Worm (Caenorhabditis elegans) whole organism, young adult: ENCODE results near the gene Y41D4A.3.

Experiments used
- B0019.2 ChIP-seq: fragments of 200-800 bp; sonication (Bioruptor generic); conservative IDR thresholded peaks from 2 replicates; pipeline ENCODE4 v1.3.6; 2022; ENCODE audit warnings: missing genetic modification reagents, missing genetic modification characterization, missing compliant biosample characterization
- B0035.1 ChIP-seq: sonication (generic microtip); optimal IDR thresholded peaks from 2 replicates; lab custom pipeline; 2016; ENCODE audit warnings: missing genetic modification characterization, mild to moderate bottlenecking, missing compliant biosample characterization, missing genotype, missing genetic modification reagents
- B0261.1 ChIP-seq: sonication (generic microtip); optimal IDR thresholded peaks from 2 replicates; lab custom pipeline; 2016; ENCODE audit warnings: mild to moderate bottlenecking, missing genetic modification characterization, moderate library complexity, missing compliant biosample characterization
- C17E4.6 ChIP-seq: fragments of 200-800 bp; sonication (Bioruptor generic); IDR thresholded peaks from 2 replicates; pipeline ENCODE4 v1.3.6; 2022; ENCODE audit warnings: missing genetic modification reagents, missing genetic modification characterization, missing compliant biosample characterization
- D2030.7 ChIP-seq: fragments of 200-800 bp; sonication (Bioruptor generic); IDR thresholded peaks from 2 replicates; pipeline ENCODE4 v1.3.6; 2022; ENCODE audit warnings: missing genetic modification reagents, missing genetic modification characterization, missing compliant biosample characterization
- F39B2.1 ChIP-seq: fragments of 200-800 bp; sonication (Bioruptor generic); IDR thresholded peaks from 2 replicates; pipeline ENCODE4 v1.3.6; 2022; ENCODE audit warnings: missing genetic modification reagents, missing genetic modification characterization, missing compliant biosample characterization
- F55B11.4 ChIP-seq: sonication (generic microtip); optimal IDR thresholded peaks from 2 replicates; lab custom pipeline; 2016; ENCODE audit warnings: missing compliant biosample characterization, missing genetic modification characterization, borderline replicate concordance; ENCODE audit not compliant: insufficient read depth
- F57C9.4 ChIP-seq: sonication (generic microtip); optimal IDR thresholded peaks from 2 replicates; lab custom pipeline; 2017; ENCODE audit warnings: mild to moderate bottlenecking, missing genetic modification characterization, missing compliant biosample characterization
- K12H6.12 ChIP-seq: fragments of 200-800 bp; sonication (Bioruptor generic); optimal IDR thresholded peaks from 2 replicates; lab custom pipeline; 2018; ENCODE audit warnings: mild to moderate bottlenecking, missing genetic modification characterization, missing compliant biosample characterization
- T26A5.8 ChIP-seq: sonication (generic microtip); optimal IDR thresholded peaks from 2 replicates; lab custom pipeline; 2016; ENCODE audit warnings: missing genetic modification characterization, missing compliant biosample characterization
- akir-1 ChIP-seq: fragments of 200-800 bp; sonication (Bioruptor generic); optimal IDR thresholded peaks from 2 replicates; lab custom pipeline; 2018; ENCODE audit warnings: mild to moderate bottlenecking, missing genetic modification characterization, moderate library complexity, missing compliant biosample characterization
- aptf-2 ChIP-seq: fragments of 200-800 bp; sonication (Bioruptor generic); conservative IDR thresholded peaks from 2 replicates; pipeline ENCODE4 v1.3.6; 2022; ENCODE audit warnings: missing genetic modification reagents, missing genetic modification characterization, missing compliant biosample characterization
- aptf-3 ChIP-seq: fragments of 200-800 bp; sonication (Bioruptor generic); IDR thresholded peaks from 2 replicates; pipeline ENCODE4 v1.3.6; 2022; ENCODE audit warnings: missing genetic modification characterization, missing compliant biosample characterization
- atf-7 ChIP-seq: sonication (generic microtip); optimal IDR thresholded peaks from 2 replicates; lab custom pipeline; 2017; ENCODE audit warnings: mild to moderate bottlenecking, missing genetic modification characterization, missing compliant biosample characterization
- athp-1 ChIP-seq: sonication (generic microtip); optimal IDR thresholded peaks from 2 replicates; lab custom pipeline; 2017; ENCODE audit warnings: mild to moderate bottlenecking, missing genetic modification characterization, missing compliant biosample characterization
- attf-3 ChIP-seq: fragments of 200-800 bp; sonication (Bioruptor generic); conservative IDR thresholded peaks from 2 replicates; pipeline ENCODE4 v1.3.6; 2022; ENCODE audit warnings: missing genetic modification reagents, missing genetic modification characterization, missing compliant biosample characterization
- attf-6 ChIP-seq: fragments of 200-800 bp; sonication (Bioruptor generic); IDR thresholded peaks from 2 replicates; pipeline ENCODE4 v1.3.6; 2022; ENCODE audit warnings: missing genetic modification reagents, missing genetic modification characterization, missing compliant biosample characterization
- dox-1 ChIP-seq: fragments of 200-800 bp; sonication (Bioruptor generic); IDR thresholded peaks from 2 replicates; pipeline ENCODE4 v1.3.6; 2022; ENCODE audit warnings: missing genetic modification reagents, missing genetic modification characterization, missing compliant biosample characterization
- efl-1 ChIP-seq: fragments of 150-350 bp; optimal IDR thresholded peaks from 2 replicates; lab custom pipeline; 2014; ENCODE audit warnings: missing biosample characterization, missing genetic modification reagents, missing genetic modification characterization
- egl-18 ChIP-seq: fragments of 200-800 bp; sonication (Bioruptor generic); IDR thresholded peaks from 2 replicates; pipeline ENCODE4 v1.3.6; 2022; ENCODE audit warnings: missing genetic modification reagents, missing genetic modification characterization, missing compliant biosample characterization
- fkh-3 ChIP-seq: sonication (generic microtip); optimal IDR thresholded peaks from 2 replicates; lab custom pipeline; 2016; ENCODE audit warnings: mild to moderate bottlenecking, missing genetic modification characterization, missing compliant biosample characterization
- gei-17 ChIP-seq: fragments of 200-800 bp; sonication (Bioruptor generic); optimal IDR thresholded peaks from 2 replicates; lab custom pipeline; 2018; ENCODE audit warnings: mild to moderate bottlenecking, missing genetic modification characterization, missing compliant biosample characterization
- him-1 ChIP-seq: sonication (generic microtip); optimal IDR thresholded peaks from 2 replicates; lab custom pipeline; 2016; ENCODE audit warnings: missing genotype, missing genetic modification reagents, missing genetic modification characterization, missing compliant biosample characterization
- hlh-26 ChIP-seq: fragments of 200-800 bp; sonication (Bioruptor generic); conservative IDR thresholded peaks from 2 replicates; pipeline ENCODE4 v1.3.6; 2022; ENCODE audit warnings: missing genetic modification reagents, missing genetic modification characterization, missing compliant biosample characterization
- hmg-1.2 ChIP-seq: fragments of 200-800 bp; sonication (Bioruptor generic); IDR thresholded peaks from 2 replicates; pipeline ENCODE4 v1.3.6; 2022; ENCODE audit warnings: missing genetic modification reagents, missing genetic modification characterization, missing compliant biosample characterization
- hmg-20 ChIP-seq: fragments of 200-800 bp; sonication (Bioruptor generic); IDR thresholded peaks from 2 replicates; pipeline ENCODE4 v1.3.6; 2022; ENCODE audit warnings: missing genetic modification reagents, missing genetic modification characterization, missing compliant biosample characterization
- lag-1 ChIP-seq: fragments of 200-800 bp; sonication (Bioruptor generic); IDR thresholded peaks from 2 replicates; pipeline ENCODE4 v1.3.6; 2022; ENCODE audit warnings: missing genetic modification reagents, missing genetic modification characterization, missing compliant biosample characterization
- let-526 ChIP-seq: fragments of 200-800 bp; sonication (Bioruptor generic); IDR thresholded peaks from 2 replicates; pipeline ENCODE4 v1.3.6; 2022; ENCODE audit warnings: missing genetic modification reagents, missing genetic modification characterization, missing compliant biosample characterization
- let-607 ChIP-seq, 2 experiments: fragments of 200-800 bp in 1 of 2; sonication (Bioruptor generic) in 1 of 2; sonication (generic microtip) in 1 of 2; optimal IDR thresholded peaks; 2 replicates each; lab custom pipeline; 2016 to 2018; ENCODE audit warnings: mild to moderate bottlenecking in 2 of 2, missing compliant biosample characterization in 2 of 2, missing genetic modification characterization in 2 of 2, moderate library complexity in 2 of 2, missing genotype in 1 of 2
- lin-35 ChIP-seq, 3 experiments: fragments of 150-350 bp in 2 of 3; sonication (generic microtip) in 1 of 3; optimal IDR thresholded peaks; 2 replicates each; lab custom pipeline; 2014 to 2018; ENCODE audit warnings: missing biosample characterization in 3 of 3, missing genetic modification characterization in 3 of 3, missing genetic modification reagents in 3 of 3
- lir-1 ChIP-seq: fragments of 200-800 bp; sonication (Bioruptor generic); conservative IDR thresholded peaks from 2 replicates; pipeline ENCODE4 v1.3.6; 2022; ENCODE audit warnings: missing genetic modification reagents, missing genetic modification characterization, missing compliant biosample characterization
- madf-10 ChIP-seq: sonication (generic microtip); optimal IDR thresholded peaks from 2 replicates; lab custom pipeline; 2016; ENCODE audit warnings: mild to moderate bottlenecking, missing genetic modification characterization, missing compliant biosample characterization
- madf-6 ChIP-seq: fragments of 200-800 bp; sonication (Bioruptor generic); IDR thresholded peaks from 2 replicates; pipeline ENCODE4 v1.3.6; 2022; ENCODE audit warnings: missing genetic modification reagents, missing genetic modification characterization, missing compliant biosample characterization
- mxl-1 ChIP-seq: sonication (generic microtip); optimal IDR thresholded peaks from 2 replicates; lab custom pipeline; 2016; ENCODE audit warnings: missing genetic modification characterization, missing compliant biosample characterization
- nfyb-1 ChIP-seq: fragments of 200-800 bp; sonication (Bioruptor generic); IDR thresholded peaks from 2 replicates; pipeline ENCODE4 v1.3.6; 2022; ENCODE audit warnings: missing genetic modification reagents, missing genetic modification characterization, missing compliant biosample characterization
- nhr-120 ChIP-seq: fragments of 200-800 bp; sonication (Bioruptor generic); IDR thresholded peaks from 2 replicates; pipeline ENCODE4 v1.3.6; 2022; ENCODE audit warnings: missing genetic modification characterization, missing compliant biosample characterization
- nhr-27 ChIP-seq: fragments of 200-800 bp; sonication (Bioruptor generic); optimal IDR thresholded peaks from 2 replicates; lab custom pipeline; 2018; ENCODE audit warnings: mild to moderate bottlenecking, missing genetic modification characterization, moderate library complexity, missing compliant biosample characterization
- rec-8 ChIP-seq, 2 experiments: sonication (generic microtip); optimal IDR thresholded peaks; 2 replicates each; lab custom pipeline; 2016; ENCODE audit warnings: mild to moderate bottlenecking in 2 of 2, missing genetic modification characterization in 2 of 2, missing genetic modification reagents in 2 of 2, missing genotype in 2 of 2, missing biosample characterization in 1 of 2, missing compliant biosample characterization in 1 of 2, moderate library complexity in 1 of 2
- snpc-1.3 ChIP-seq: sonication (generic microtip); optimal IDR thresholded peaks from 2 replicates; lab custom pipeline; 2017; ENCODE audit warnings: missing genetic modification characterization, mild to moderate bottlenecking, missing compliant biosample characterization, antibody characterized with exemption, moderate library complexity, missing genotype, missing genetic modification reagents; ENCODE audit not compliant: insufficient read depth
- snpc-4 ChIP-seq, 5 experiments: fragments of 150-350 bp in 1 of 5; sonication (generic microtip) in 4 of 5; optimal IDR thresholded peaks; 2 replicates each; lab custom pipeline; 2014 to 2018; ENCODE audit warnings: missing genetic modification characterization in 5 of 5, missing biosample characterization in 3 of 5, antibody characterized with exemption in 2 of 5, mild to moderate bottlenecking in 2 of 5, missing compliant biosample characterization in 2 of 5, missing genotype in 2 of 5, moderate library complexity in 2 of 5, missing genetic modification reagents in 1 of 5
- tbp1 ChIP-seq: fragments of 200-800 bp; sonication (Bioruptor generic); optimal IDR thresholded peaks from 2 replicates; lab custom pipeline; 2018; ENCODE audit warnings: mild to moderate bottlenecking, missing genetic modification characterization, missing compliant biosample characterization
- tlf-1 ChIP-seq: fragments of 200-800 bp; sonication (Bioruptor generic); optimal IDR thresholded peaks from 2 replicates; lab custom pipeline; 2018; ENCODE audit warnings: mild to moderate bottlenecking, missing genetic modification characterization, missing compliant biosample characterization
- unc-62 ChIP-seq: fragments of 150-350 bp; optimal IDR thresholded peaks from 2 replicates; lab custom pipeline; 2014; ENCODE audit warnings: missing biosample characterization, missing genetic modification reagents, missing genetic modification characterization
- zfh-2 ChIP-seq: fragments of 200-800 bp; sonication (Bioruptor generic); conservative IDR thresholded peaks from 2 replicates; pipeline ENCODE4 v1.3.6; 2022; ENCODE audit warnings: missing genetic modification reagents, missing genetic modification characterization, missing compliant biosample characterization
- zim-3 ChIP-seq: sonication (generic microtip); optimal IDR thresholded peaks from 2 replicates; lab custom pipeline; 2017; ENCODE audit warnings: mild to moderate bottlenecking, missing genetic modification characterization, moderate library complexity, missing compliant biosample characterization
- ztf-26 ChIP-seq: sonication (generic microtip); optimal IDR thresholded peaks from 2 replicates; lab custom pipeline; 2017; ENCODE audit warnings: missing genetic modification characterization, missing compliant biosample characterization

The Y41D4A.3 gene

DNA sequence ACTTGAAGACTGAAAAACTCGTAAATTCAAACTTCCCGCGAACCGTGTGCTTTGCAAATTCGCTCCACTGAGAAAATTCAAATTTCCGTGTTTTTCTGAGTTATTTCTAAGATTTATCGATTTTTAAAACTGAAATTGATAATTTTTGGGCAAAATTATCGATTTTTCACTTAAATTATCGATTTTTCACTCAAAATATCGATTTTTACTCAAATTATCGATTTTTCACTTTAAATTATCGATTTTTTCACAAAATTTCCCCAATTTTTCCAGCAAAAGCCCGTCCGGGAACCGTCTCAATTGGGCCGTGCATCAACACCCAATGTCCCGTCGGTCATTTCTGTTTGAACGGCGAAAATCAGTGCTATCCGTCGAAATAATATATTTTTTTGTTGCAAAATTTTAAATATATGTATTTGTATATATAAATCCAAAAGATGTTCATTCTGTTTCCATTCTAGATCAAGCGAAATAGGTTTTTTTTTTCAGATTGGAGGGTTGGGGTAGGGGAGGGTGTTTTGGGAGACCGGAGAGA, 26.0 kb upstream of the Y41D4A.3 start (continued):
- TF ChIP-seq attf-3 (GFP tag; lab: Robert Waterston, UW) (no peak), atf-7 (tag; lab: Kevin White, UChicago) (peak; percentile 37)

DNA sequence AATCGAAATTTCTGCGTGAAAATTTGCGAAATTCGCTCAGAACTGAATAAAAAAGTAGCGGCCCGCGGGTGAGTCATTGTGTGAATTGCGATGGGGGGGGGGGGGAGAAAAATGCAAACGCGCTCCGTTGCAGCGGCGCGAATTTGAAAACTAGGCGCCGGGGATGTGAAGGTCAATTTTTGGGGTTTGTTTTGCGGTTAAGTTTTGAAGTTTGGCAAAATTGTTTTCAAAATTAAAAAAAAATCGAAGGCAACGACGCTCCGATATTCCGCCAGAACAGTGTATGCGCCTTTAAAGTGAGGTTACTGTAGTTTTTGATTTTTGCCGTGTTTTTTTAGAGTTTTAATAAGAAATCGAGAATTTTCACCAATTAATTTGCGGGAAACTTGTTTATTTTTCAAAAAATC, 15.3 kb upstream of the Y41D4A.3 start:
- TF ChIP-seq B0261.1 (no peak), snpc-1.3 (tag; lab: Kevin White, UChicago) (peak; percentile 46), ztf-26 (tag; lab: Kevin White, UChicago) (no peak), let-607 (tag; optimal IDR thresholded peaks at IDR 0.05; lab: Kevin White, UChicago) (no peak), C17E4.6 (GFP tag; lab: Robert Waterston, UW) (no peak), lin-35 (GFP tag; optimal IDR thresholded peaks at IDR 0.05; lab: Kevin White, UChicago) (peak in 1 of 3 experiments; percentile 61), lag-1 (no peak), T26A5.8 (no peak), B0019.2 (GFP tag; lab: Robert Waterston, UW) (no peak), tbp1 (GFP tag; lab: Kevin White, UChicago) (peak; percentile 30), nhr-27 (tag; lab: Kevin White, UChicago) (no peak), aptf-3 (GFP tag; lab: Robert Waterston, UW) (no peak), athp-1 (tag; lab: Kevin White, UChicago) (peak; percentile 63), F55B11.4 (no peak), rec-8 (tag; optimal IDR thresholded peaks at IDR 0.05; lab: Kevin White, UChicago) (no peak), lir-1 (no peak), zfh-2 (peak; percentile 79), F39B2.1 (GFP tag; lab: Robert Waterston, UW) (no peak), hmg-1.2 (peak; percentile 50; the same call in 1 of the 2 replicates), F57C9.4 (tag; lab: Kevin White, UChicago) (no peak), egl-18 (GFP tag; lab: Robert Waterston, UW) (no peak), madf-6 (GFP tag; lab: Robert Waterston, UW) (peak; percentile 93), him-1 (tag; lab: Kevin White, UChicago) (no peak), gei-17 (GFP tag; lab: Kevin White, UChicago) (no peak), dox-1 (no peak; the same call in none of the 2 replicates), zim-3 (tag; lab: Kevin White, UChicago) (no peak), K12H6.12 (tag; lab: Kevin White, UChicago) (no peak), attf-6 (GFP tag; lab: Robert Waterston, UW) (no peak), hlh-26 (GFP tag; lab: Robert Waterston, UW) (no peak), B0035.1 (tag; lab: Kevin White, UChicago) (no peak), fkh-3 (tag; lab: Kevin White, UChicago) (no peak), hmg-20 (no peak), let-526 (GFP tag; lab: Robert Waterston, UW) (no peak), efl-1 (peak; percentile 88), akir-1 (no peak), unc-62 (GFP tag; lab: Kevin White, UChicago) (no peak), aptf-2 (GFP tag; lab: Robert Waterston, UW) (no peak), nhr-120 (no peak), D2030.7 (GFP tag; lab: Robert Waterston, UW) (peak; percentile 81), snpc-4 (GFP tag; optimal IDR thresholded peaks at IDR 0.05; lab: Kevin White, UChicago) (no peak), snpc-4 (tag; optimal IDR thresholded peaks at IDR 0.05; lab: Kevin White, UChicago) (peak in 2 of 4 experiments; percentile 13 to 52), tlf-1 (peak; percentile 77), nfyb-1 (0 out of 2 replicates have a peak, but pooled peaks have one; percentile 56), madf-10 (tag; lab: Kevin White, UChicago) (no peak), mxl-1 (no peak)
